Worm (Caenorhabditis elegans) whole organism, L3 larva: Measurements from ENCODE around the gene srh-275.
A peak's percentile ranks its signal among the peaks of the same experiment; 100 is the strongest.
"Not testable (repeated sequence)": the region's sequence is repeated elsewhere in the genome, so short reads cannot be mapped to it uniquely, and the experiment has no call there.

Source experiments
- R02D3.7 ChIP-seq: fragments of 150-350 bp; optimal IDR thresholded peaks from 2 replicates; lab custom pipeline; 2014; ENCODE audit warnings: missing biosample characterization, missing genetic modification characterization
- ZK546.5 ChIP-seq: sonication (generic microtip); optimal IDR thresholded peaks from 2 replicates; lab custom pipeline; 2017; ENCODE audit warnings: missing biosample characterization, missing genetic modification characterization
- aly-2 ChIP-seq: fragments of 150-350 bp; optimal IDR thresholded peaks from 2 replicates; lab custom pipeline; 2014; ENCODE audit warnings: missing biosample characterization, missing genetic modification characterization
- ama-1 ChIP-seq: fragments of 150-350 bp; optimal IDR thresholded peaks from 2 replicates; lab custom pipeline; 2018
- ceh-28 ChIP-seq: fragments of 150-350 bp; optimal IDR thresholded peaks from 2 replicates; lab custom pipeline; 2014; ENCODE audit warnings: missing biosample characterization, missing genetic modification reagents, missing genetic modification characterization
- ceh-82 ChIP-seq: fragments of 150-350 bp; optimal IDR thresholded peaks from 2 replicates; lab custom pipeline; 2014; ENCODE audit warnings: missing biosample characterization, missing genetic modification characterization
- ceh-9 ChIP-seq: sonication (generic microtip); optimal IDR thresholded peaks from 2 replicates; lab custom pipeline; 2018; ENCODE audit warnings: missing biosample characterization, missing genetic modification characterization
- egl-27 ChIP-seq: sonication (generic microtip); optimal IDR thresholded peaks from 4 replicates; lab custom pipeline; 2017; ENCODE audit warnings: missing biosample characterization, missing genetic modification reagents, missing genetic modification characterization
- elt-1 ChIP-seq: fragments of 150-350 bp; optimal IDR thresholded peaks from 2 replicates; lab custom pipeline; 2014; ENCODE audit warnings: missing biosample characterization, missing genetic modification characterization
- elt-2 ChIP-seq: sonication (generic microtip); optimal IDR thresholded peaks from 2 replicates; lab custom pipeline; 2016; ENCODE audit warnings: missing genetic modification reagents, mild to moderate bottlenecking, missing genetic modification characterization, missing compliant biosample characterization
- elt-3 ChIP-seq, 3 experiments: fragments of 150-350 bp in 1 of 3; sonication (generic microtip) in 2 of 3; optimal IDR thresholded peaks; 2 replicates in 2 of 3; 4 replicates in 1 of 3; lab custom pipeline; 2014 to 2017; ENCODE audit warnings: missing biosample characterization in 3 of 3, missing genetic modification characterization in 3 of 3
- fkh-10 ChIP-seq: sonication (generic microtip); optimal IDR thresholded peaks from 2 replicates; lab custom pipeline; 2017; ENCODE audit warnings: missing biosample characterization, missing genetic modification reagents, missing genetic modification characterization
- fkh-2 ChIP-seq: fragments of 150-350 bp; optimal IDR thresholded peaks from 2 replicates; lab custom pipeline; 2014; ENCODE audit warnings: missing biosample characterization, missing genetic modification reagents, missing genetic modification characterization
- jun-1 ChIP-seq: fragments of 150-350 bp; optimal IDR thresholded peaks from 2 replicates; lab custom pipeline; 2014; ENCODE audit warnings: missing biosample characterization, missing genetic modification reagents, missing genetic modification characterization
- lin-15B ChIP-seq: fragments of 150-350 bp; optimal IDR thresholded peaks from 2 replicates; lab custom pipeline; 2014; ENCODE audit warnings: missing biosample characterization, missing genetic modification characterization
- lin-39 ChIP-seq: fragments of 150-350 bp; optimal IDR thresholded peaks from 2 replicates; lab custom pipeline; 2018; ENCODE audit warnings: missing biosample characterization, missing genetic modification reagents, missing genetic modification characterization
- lsy-12 ChIP-seq: sonication (generic microtip); optimal IDR thresholded peaks from 2 replicates; lab custom pipeline; 2016; ENCODE audit warnings: mild to moderate bottlenecking, missing genetic modification characterization, missing compliant biosample characterization
- mml-1 ChIP-seq: fragments of 150-350 bp; sonication (generic microtip); optimal IDR thresholded peaks from 3 replicates; lab custom pipeline; 2014; ENCODE audit warnings: missing biosample characterization, missing genetic modification characterization
- nhr-11 ChIP-seq: fragments of 150-350 bp; optimal IDR thresholded peaks from 2 replicates; lab custom pipeline; 2014; ENCODE audit warnings: missing biosample characterization, missing genetic modification characterization
- nhr-12 ChIP-seq: fragments of 150-350 bp; optimal IDR thresholded peaks from 2 replicates; lab custom pipeline; 2014; ENCODE audit warnings: missing biosample characterization, missing genetic modification characterization
- nhr-23 ChIP-seq: fragments of 150-350 bp; optimal IDR thresholded peaks from 2 replicates; lab custom pipeline; 2014; ENCODE audit warnings: missing biosample characterization, missing genetic modification reagents, missing genetic modification characterization
- nhr-237 ChIP-seq: fragments of 150-350 bp; optimal IDR thresholded peaks from 2 replicates; lab custom pipeline; 2014; ENCODE audit warnings: missing biosample characterization, missing genetic modification characterization
- nhr-25 ChIP-seq: sonication (generic microtip); optimal IDR thresholded peaks from 2 replicates; lab custom pipeline; 2017; ENCODE audit warnings: missing biosample characterization, missing genetic modification characterization
- nhr-28 ChIP-seq: fragments of 150-350 bp; optimal IDR thresholded peaks from 2 replicates; lab custom pipeline; 2014; ENCODE audit warnings: missing biosample characterization, missing genetic modification characterization
- nhr-76 ChIP-seq: fragments of 150-350 bp; sonication (generic microtip); optimal IDR thresholded peaks from 5 replicates; lab custom pipeline; 2014; ENCODE audit warnings: missing biosample characterization, missing genetic modification characterization
- nhr-77 ChIP-seq: fragments of 150-350 bp; optimal IDR thresholded peaks from 2 replicates; lab custom pipeline; 2014; ENCODE audit warnings: missing biosample characterization, missing genetic modification characterization
- pha-4 ChIP-seq: fragments of 150-350 bp; optimal IDR thresholded peaks from 2 replicates; lab custom pipeline; 2014; ENCODE audit warnings: missing biosample characterization, missing genetic modification reagents, missing genetic modification characterization
- pqm-1 ChIP-seq: fragments of 150-350 bp; optimal IDR thresholded peaks from 2 replicates; lab custom pipeline; 2017; ENCODE audit warnings: missing biosample characterization, missing genetic modification characterization, inconsistent platforms
- sea-2 ChIP-seq: fragments of 150-350 bp; sonication (generic microtip); optimal IDR thresholded peaks from 4 replicates; lab custom pipeline; 2014; ENCODE audit warnings: missing biosample characterization, missing genetic modification reagents, missing genetic modification characterization
- skn-1 ChIP-seq: fragments of 150-350 bp; optimal IDR thresholded peaks from 2 replicates; lab custom pipeline; 2014; ENCODE audit warnings: missing biosample characterization, missing genetic modification characterization
- unc-39 ChIP-seq: sonication (generic microtip); optimal IDR thresholded peaks from 4 replicates; lab custom pipeline; 2017; ENCODE audit warnings: missing biosample characterization, missing genetic modification characterization
- unc-62 ChIP-seq: fragments of 150-350 bp; sonication (generic microtip); optimal IDR thresholded peaks from 4 replicates; lab custom pipeline; 2014; ENCODE audit warnings: missing biosample characterization, missing genetic modification reagents, missing genetic modification characterization
- zag-1 ChIP-seq: fragments of 150-350 bp; optimal IDR thresholded peaks from 2 replicates; lab custom pipeline; 2014; ENCODE audit warnings: missing biosample characterization, missing genetic modification characterization
- ztf-11 ChIP-seq: fragments of 150-350 bp; optimal IDR thresholded peaks from 2 replicates; lab custom pipeline; 2014; ENCODE audit warnings: missing biosample characterization, missing genetic modification characterization
- ztf-4 ChIP-seq: fragments of 150-350 bp; optimal IDR thresholded peaks from 2 replicates; lab custom pipeline; 2014; ENCODE audit warnings: missing biosample characterization, missing genetic modification characterization

The srh-275 gene

DNA sequence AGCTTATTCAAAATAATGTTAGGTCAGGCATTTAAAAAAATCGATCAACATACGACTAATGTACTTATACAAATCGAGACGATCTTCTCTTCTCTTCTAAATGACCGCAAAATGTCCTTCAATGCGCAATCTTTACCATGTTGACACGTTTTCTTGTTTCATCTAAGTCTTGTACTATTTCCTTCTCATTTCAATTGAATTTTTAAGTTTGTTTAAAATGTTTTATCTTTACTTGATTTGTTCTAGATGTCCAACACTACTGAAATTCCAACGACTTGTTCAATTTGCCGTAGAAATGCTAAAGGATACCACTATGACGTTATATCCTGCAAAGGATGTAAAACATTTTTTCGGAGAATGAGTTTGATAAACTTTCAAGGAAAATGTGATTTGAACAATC, 10.9 kb upstream of the srh-275 start, which contains the start of the genes nhr-263 and nhr-148:
nhr-263 (minus strand) TSS at position 101 of the 400 bp plus-strand sequence.
nhr-148 (plus strand) TSS at position 215 of the 400 bp plus-strand sequence.
- TF ChIP-seq ztf-4, result no peak
- peak; percentile 43 for TF ChIP-seq nhr-25
- TF ChIP-seq ztf-11 (tag; lab: Kevin White, UChicago), result no peak
- TF ChIP-seq ceh-28, result no peak

DNA sequence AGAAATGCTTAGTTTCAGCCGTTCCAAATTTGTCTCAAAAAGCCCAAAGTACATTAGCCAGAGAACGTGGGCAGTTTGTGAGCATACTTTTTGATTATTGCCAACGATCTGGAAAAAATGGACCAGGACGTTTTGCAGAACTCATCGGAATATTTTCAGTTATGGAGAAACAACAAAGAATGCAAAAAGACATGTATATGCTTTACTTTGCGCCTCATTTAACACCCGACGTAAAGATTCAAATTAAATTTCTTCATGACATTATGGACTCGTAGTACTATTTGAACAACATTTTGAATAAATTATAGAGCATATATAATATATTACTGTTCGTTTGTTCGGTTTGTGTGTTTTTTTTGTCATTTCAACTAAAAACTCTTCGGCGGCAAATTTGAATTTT, 9.3 kb upstream of the srh-275 start, which contains the start of gene srh-244:
srh-244 (plus strand) TSS at position 301 of the 400 bp plus-strand sequence.
- TF ChIP-seq ama-1 (lab: Kevin White, UChicago) (no peak), nhr-11 (tag; lab: Kevin White, UChicago) (no peak), nhr-23 (no peak), nhr-77 (tag; lab: Kevin White, UChicago) (no peak), nhr-25 (no peak), fkh-2 (tag; lab: Kevin White, UChicago) (no peak), ceh-82 (tag; lab: Kevin White, UChicago) (no peak), egl-27 (tag; lab: Kevin White, UChicago) (no peak), elt-2 (no peak), unc-62 (GFP tag; lab: Kevin White, UChicago) (no peak), fkh-10 (GFP tag; lab: Kevin White, UChicago) (no peak), ceh-9 (no peak), pha-4 (tag; lab: Kevin White, UChicago) (no peak), ceh-28 (no peak), nhr-28 (tag; lab: Kevin White, UChicago) (no peak), lsy-12 (tag; lab: Kevin White, UChicago) (no peak), lin-39 (tag; lab: Kevin White, UChicago) (no peak), ztf-11 (tag; lab: Kevin White, UChicago) (no peak), jun-1 (tag; lab: Kevin White, UChicago) (no peak), unc-39 (no peak)

DNA sequence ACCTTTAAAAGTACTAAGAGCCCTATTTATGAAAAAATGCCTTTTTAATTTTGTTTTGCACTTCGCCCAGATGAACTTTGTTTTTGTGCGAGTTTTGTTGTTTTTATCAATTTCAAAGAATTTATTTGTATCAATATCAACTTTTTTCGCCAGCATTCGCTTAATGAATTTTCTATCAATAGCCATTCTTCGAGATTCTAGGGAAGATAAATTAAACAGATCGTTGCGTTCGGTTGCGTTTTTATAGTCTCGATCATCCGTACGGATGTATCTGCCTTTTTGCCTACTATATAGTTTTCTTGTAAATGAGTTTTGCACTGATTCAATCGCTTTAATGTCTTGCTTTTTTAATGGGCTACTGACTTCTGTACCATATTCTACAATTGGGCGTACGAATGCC, 7.3 kb upstream of the srh-275 start, which contains the start of gene nhr-147:
nhr-147 (plus strand) TSS at position 301 of the 400 bp plus-strand sequence.
- not testable (repeated sequence) for TF ChIP-seq ceh-9; elt-3 (tag; optimal IDR thresholded peaks at IDR 0.05; lab: Kevin White, UChicago); lin-15B (tag; lab: Kevin White, UChicago)

DNA sequence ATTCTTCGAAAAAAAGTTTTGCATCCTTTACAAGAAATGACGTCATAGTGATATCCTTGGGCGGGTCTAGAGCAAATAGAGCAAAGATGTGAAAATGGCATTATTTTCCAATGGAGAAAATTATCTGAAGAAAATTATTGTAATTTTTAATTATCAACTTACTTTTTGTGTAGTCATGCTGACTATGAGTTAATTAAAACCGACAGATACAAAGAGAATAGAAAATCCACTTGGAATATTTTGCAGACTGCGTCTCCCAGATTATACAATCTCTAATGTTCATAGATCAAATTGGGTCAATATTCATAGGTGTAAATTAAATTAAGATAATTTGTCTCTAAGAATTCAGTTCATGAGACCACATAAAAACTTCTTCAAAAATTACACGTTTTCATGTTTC, 3.3 kb upstream of the srh-275 start, which contains the start of gene nhr-149:
nhr-149 (minus strand) TSS at position 101 of the 400 bp plus-strand sequence.
- no peak for TF ChIP-seq ztf-11 (tag; lab: Kevin White, UChicago)
- no peak for TF ChIP-seq nhr-11 (tag; lab: Kevin White, UChicago)
- no peak for TF ChIP-seq nhr-25
- no peak for TF ChIP-seq nhr-237 (tag; lab: Kevin White, UChicago)
- TF ChIP-seq R02D3.7 (tag; lab: Kevin White, UChicago), result no peak
- TF ChIP-seq nhr-76, result no peak
- no peak for TF ChIP-seq nhr-12 (tag; lab: Kevin White, UChicago)
- TF ChIP-seq sea-2 (GFP tag; lab: Kevin White, UChicago), result no peak
- no peak for TF ChIP-seq skn-1 (tag; lab: Kevin White, UChicago)
- no peak for TF ChIP-seq lsy-12 (tag; lab: Kevin White, UChicago)
- TF ChIP-seq ZK546.5 (tag; lab: Kevin White, UChicago), result no peak
- TF ChIP-seq, all 47 proteins: peak for 0

DNA sequence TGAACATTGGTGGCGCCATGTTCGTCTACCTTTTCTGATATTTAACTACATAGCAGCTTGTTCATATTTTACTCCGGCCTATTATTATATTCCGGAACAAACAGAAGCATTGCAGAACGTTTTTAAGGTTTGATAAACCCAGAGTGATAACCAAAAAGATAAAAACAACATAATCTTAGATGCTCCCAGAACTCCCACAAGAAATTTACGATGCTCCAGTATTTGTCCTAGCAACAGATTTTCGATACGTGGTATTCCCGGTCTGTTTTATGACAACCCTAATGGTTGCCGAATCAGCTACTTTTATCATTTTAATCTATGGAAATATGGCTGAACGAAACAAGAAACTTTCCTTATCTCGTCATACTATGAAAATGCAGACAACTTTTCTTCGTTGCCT, 799 bp downstream of the srh-275 start:
- no peak for TF ChIP-seq pqm-1 (tag; lab: Kevin White, UChicago)
- TF ChIP-seq aly-2 (tag; lab: Kevin White, UChicago), result no peak
- no peak for TF ChIP-seq skn-1 (tag; lab: Kevin White, UChicago)
- no peak for TF ChIP-seq ZK546.5 (tag; lab: Kevin White, UChicago)
- no peak for TF ChIP-seq R02D3.7 (tag; lab: Kevin White, UChicago)

DNA sequence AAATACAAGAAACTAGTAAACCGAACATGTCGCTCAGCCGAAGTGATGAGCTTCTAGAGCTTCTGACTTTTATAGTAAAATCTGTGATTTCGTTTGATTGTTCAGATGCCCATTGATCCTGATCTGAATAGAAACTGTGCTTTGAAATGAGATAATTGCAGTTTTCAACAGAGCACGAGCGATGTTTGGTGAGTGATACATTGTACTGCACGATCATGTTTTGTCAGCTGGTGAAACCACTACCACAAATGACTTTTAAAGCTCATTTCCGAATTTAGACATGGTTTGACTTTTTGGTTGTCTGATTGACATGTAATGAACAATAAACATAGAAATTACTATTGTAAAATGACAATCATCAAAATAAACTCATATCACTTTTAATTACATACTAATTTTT, 2.7 kb downstream of the srh-275 start, which contains the start of gene tag-293:
tag-293 (minus strand) TSS at position 101 of the 400 bp plus-strand sequence.
- TF ChIP-seq R02D3.7 (tag; lab: Kevin White, UChicago) (no peak), ztf-4 (no peak), ztf-11 (tag; lab: Kevin White, UChicago) (no peak), ama-1 (lab: Kevin White, UChicago) (no peak), ZK546.5 (tag; lab: Kevin White, UChicago) (no peak), fkh-2 (tag; lab: Kevin White, UChicago) (no peak), pqm-1 (tag; lab: Kevin White, UChicago) (no peak), unc-62 (GFP tag; lab: Kevin White, UChicago) (no peak), zag-1 (tag; lab: Kevin White, UChicago) (no peak), elt-1 (tag; lab: Kevin White, UChicago) (no peak), ceh-28 (no peak), mml-1 (no peak), lsy-12 (tag; lab: Kevin White, UChicago) (no peak), ceh-9 (no peak), fkh-10 (GFP tag; lab: Kevin White, UChicago) (no peak), jun-1 (tag; lab: Kevin White, UChicago) (no peak), nhr-237 (tag; lab: Kevin White, UChicago) (no peak), nhr-11 (tag; lab: Kevin White, UChicago) (no peak), lin-39 (tag; lab: Kevin White, UChicago) (no peak)
